Fruit fly (Drosophila melanogaster) whole organism, embryonic: ENCODE measurements around the gene tipE.

ENCODE experiments used
- Abd-B ChIP-seq: fragments of 200-800 bp; sonication (Bioruptor generic); optimal IDR thresholded peaks from 2 replicates; lab custom pipeline; 2018; ENCODE audit warnings: missing biosample characterization, mild to moderate bottlenecking, missing genetic modification characterization, moderate library complexity
- Atf-2 ChIP-seq: fragments of 200-800 bp; sonication (Bioruptor generic); optimal IDR thresholded peaks from 2 replicates; lab custom pipeline; 2016; ENCODE audit warnings: missing biosample characterization, missing genetic modification characterization
- Atf6 ChIP-seq: fragments of 200-800 bp; sonication (Bioruptor generic); IDR thresholded peaks from 2 replicates; pipeline ENCODE4 v1.3.6; 2022; ENCODE audit warnings: missing biosample characterization, missing genetic modification characterization
- CG10321 ChIP-seq: fragments of 200-800 bp; sonication (Bioruptor generic); IDR thresholded peaks from 2 replicates; pipeline ENCODE4 v1.3.6; 2022; ENCODE audit warnings: missing biosample characterization, missing genetic modification characterization
- CG12391 ChIP-seq: fragments of 200-800 bp; sonication (Bioruptor generic); optimal IDR thresholded peaks from 3 replicates; lab custom pipeline; 2018; ENCODE audit warnings: missing biosample characterization, mild to moderate bottlenecking, missing genetic modification characterization, moderate library complexity
- CG13287 ChIP-seq: fragments of 200-800 bp; sonication (Bioruptor generic); IDR thresholded peaks from 2 replicates; pipeline ENCODE4 v1.3.6; 2022; ENCODE audit warnings: missing biosample characterization, missing genetic modification characterization; ENCODE audit not compliant: partially characterized antibody
- CG13894 ChIP-seq: fragments of 200-800 bp; sonication (Bioruptor generic); optimal IDR thresholded peaks from 3 replicates; lab custom pipeline; 2018; ENCODE audit warnings: missing biosample characterization, mild to moderate bottlenecking, missing genetic modification characterization, moderate library complexity
- CG14441 ChIP-seq: fragments of 200-800 bp; sonication (Bioruptor generic); IDR thresholded peaks from 2 replicates; pipeline ENCODE4 v1.3.6; 2022; ENCODE audit warnings: missing biosample characterization, missing genetic modification characterization
- CG1602 ChIP-seq: fragments of 200-800 bp; sonication (Bioruptor generic); optimal IDR thresholded peaks from 3 replicates; lab custom pipeline; 2016; ENCODE audit warnings: missing biosample characterization, missing genetic modification characterization
- CG17361 ChIP-seq: fragments of 200-800 bp; sonication (Bioruptor generic); IDR thresholded peaks from 3 replicates; pipeline ENCODE4 v1.3.6; 2022; ENCODE audit warnings: missing biosample characterization, missing genetic modification characterization
- CG17385 ChIP-seq: fragments of 200-800 bp; sonication (Bioruptor generic); optimal IDR thresholded peaks from 3 replicates; lab custom pipeline; 2018; ENCODE audit warnings: missing biosample characterization, mild to moderate bottlenecking, missing genetic modification characterization
- CG18764 ChIP-seq: fragments of 200-800 bp; sonication (Bioruptor generic); optimal IDR thresholded peaks from 3 replicates; lab custom pipeline; 2016; ENCODE audit warnings: missing biosample characterization, missing genetic modification characterization
- CG2120 ChIP-seq: fragments of 200-800 bp; sonication (Bioruptor generic); optimal IDR thresholded peaks from 3 replicates; lab custom pipeline; 2016; ENCODE audit warnings: missing biosample characterization, missing genetic modification characterization
- CG2712 ChIP-seq: fragments of 200-800 bp; optimal IDR thresholded peaks from 3 replicates; lab custom pipeline; 2019; ENCODE audit warnings: missing biosample characterization, mild to moderate bottlenecking, missing genetic modification characterization, moderate library complexity
- CG2889 ChIP-seq: fragments of 200-800 bp; sonication (Bioruptor generic); IDR thresholded peaks from 3 replicates; pipeline ENCODE4 v1.3.6; 2022; ENCODE audit warnings: missing biosample characterization, missing genetic modification characterization
- CG30403 ChIP-seq: fragments of 200-800 bp; sonication (Bioruptor generic); optimal IDR thresholded peaks from 3 replicates; lab custom pipeline; 2016; ENCODE audit warnings: missing biosample characterization, missing genetic modification characterization
- CG33557 ChIP-seq: fragments of 200-800 bp; sonication (Bioruptor generic); optimal IDR thresholded peaks from 2 replicates; lab custom pipeline; 2019; ENCODE audit warnings: missing biosample characterization, mild to moderate bottlenecking, missing genetic modification characterization, moderate library complexity
- CG43689 ChIP-seq: fragments of 200-800 bp; sonication (Bioruptor generic); IDR thresholded peaks from 2 replicates; pipeline ENCODE4 v1.3.6; 2022; ENCODE audit warnings: missing biosample characterization, missing genetic modification characterization
- CG6254 ChIP-seq: fragments of 200-800 bp; sonication (Bioruptor generic); optimal IDR thresholded peaks from 3 replicates; lab custom pipeline; 2017; ENCODE audit warnings: mild to moderate bottlenecking, missing biosample characterization, missing genetic modification reagents, missing genetic modification characterization
- CG6689 ChIP-seq: fragments of 200-800 bp; sonication (Bioruptor generic); IDR thresholded peaks from 2 replicates; pipeline ENCODE4 v1.3.6; 2022; ENCODE audit warnings: missing biosample characterization, missing genetic modification characterization
- CG6765 ChIP-seq: fragments of 200-800 bp; sonication (Bioruptor generic); optimal IDR thresholded peaks from 3 replicates; lab custom pipeline; 2017; ENCODE audit warnings: missing biosample characterization, mild to moderate bottlenecking, missing genetic modification characterization
- CG7372 ChIP-seq: fragments of 200-800 bp; sonication (Bioruptor generic); IDR thresholded peaks from 2 replicates; pipeline ENCODE4 v1.3.6; 2022; ENCODE audit warnings: missing biosample characterization, missing genetic modification characterization
- Chrac-16 ChIP-seq: fragments of 200-800 bp; sonication (Bioruptor generic); optimal IDR thresholded peaks from 3 replicates; lab custom pipeline; 2016; ENCODE audit warnings: missing biosample characterization, missing genetic modification characterization
- CkIIα-i1 ChIP-seq: fragments of 200-800 bp; sonication (Bioruptor generic); IDR thresholded peaks from 2 replicates; pipeline ENCODE4 v1.3.6; 2022; ENCODE audit warnings: missing biosample characterization, missing genetic modification characterization
- D19A ChIP-seq: fragments of 200-800 bp; optimal IDR thresholded peaks from 3 replicates; lab custom pipeline; 2019; ENCODE audit warnings: missing biosample characterization, mild to moderate bottlenecking, missing genetic modification characterization, moderate library complexity
- Dbx ChIP-seq: fragments of 200-800 bp; sonication (Bioruptor generic); IDR thresholded peaks from 3 replicates; pipeline ENCODE4 v1.3.6; 2022; ENCODE audit warnings: missing biosample characterization, missing genetic modification characterization
- HLH54F ChIP-seq: fragments of 200-800 bp; sonication (Bioruptor generic); optimal IDR thresholded peaks from 3 replicates; lab custom pipeline; 2016; ENCODE audit warnings: missing biosample characterization, missing genetic modification characterization
- Hr3 ChIP-seq: fragments of 200-800 bp; sonication (Bioruptor generic); optimal IDR thresholded peaks from 3 replicates; lab custom pipeline; 2016; ENCODE audit warnings: missing biosample characterization, missing genetic modification characterization
- Lpt ChIP-seq: fragments of >200 bp; optimal IDR thresholded peaks from 2 replicates; lab custom pipeline; 2018; ENCODE audit warnings: missing biosample characterization, missing genetic modification characterization
- Opbp ChIP-seq: fragments of 200-800 bp; sonication (Bioruptor generic); IDR thresholded peaks from 3 replicates; pipeline ENCODE4 v1.3.6; 2022; ENCODE audit warnings: missing biosample characterization, missing genetic modification characterization; ENCODE audit not compliant: partially characterized antibody
- PHDP ChIP-seq: fragments of 200-800 bp; sonication (Bioruptor generic); optimal IDR thresholded peaks from 3 replicates; lab custom pipeline; 2018; ENCODE audit warnings: missing biosample characterization, mild to moderate bottlenecking, missing genetic modification characterization, moderate library complexity
- Rfx ChIP-seq: fragments of 200-800 bp; sonication (Bioruptor generic); IDR thresholded peaks from 2 replicates; pipeline ENCODE4 v1.3.6; 2022; ENCODE audit warnings: missing biosample characterization, missing genetic modification characterization
- Rx ChIP-seq: fragments of 200-800 bp; sonication (Bioruptor generic); IDR thresholded peaks from 2 replicates; pipeline ENCODE4 v1.3.6; 2022; ENCODE audit warnings: missing biosample characterization, missing genetic modification characterization
- aop ChIP-seq: fragments of 200-800 bp; sonication (Bioruptor generic); IDR thresholded peaks from 2 replicates; pipeline ENCODE4 v1.3.6; 2022; ENCODE audit warnings: missing biosample characterization, missing genetic modification characterization
- ase ChIP-seq: fragments of 200-800 bp; sonication (Bioruptor generic); IDR thresholded peaks from 3 replicates; pipeline ENCODE4 v1.3.6; 2022; ENCODE audit warnings: missing biosample characterization, missing genetic modification characterization
- caup ChIP-seq: fragments of 200-800 bp; sonication (Bioruptor generic); optimal IDR thresholded peaks from 3 replicates; lab custom pipeline; 2017; ENCODE audit warnings: missing biosample characterization, mild to moderate bottlenecking, missing genetic modification characterization, moderate library complexity; ENCODE audit not compliant: severe bottlenecking
- chinmo ChIP-seq: fragments of 200-800 bp; sonication (Bioruptor generic); IDR thresholded peaks from 4 replicates; pipeline ENCODE4 v1.3.6; 2022; ENCODE audit warnings: missing biosample characterization, missing genetic modification characterization; ENCODE audit not compliant: partially characterized antibody
- chn ChIP-seq: fragments of 200-800 bp; sonication (Bioruptor generic); optimal IDR thresholded peaks from 2 replicates; lab custom pipeline; 2016; ENCODE audit warnings: missing biosample characterization, missing genetic modification characterization
- corto ChIP-seq: fragments of 200-800 bp; sonication (Bioruptor generic); optimal IDR thresholded peaks from 2 replicates; lab custom pipeline; 2016; ENCODE audit warnings: missing biosample characterization, mild to moderate bottlenecking, missing genetic modification characterization, moderate library complexity
- dan ChIP-seq: fragments of 200-800 bp; sonication (Bioruptor generic); IDR thresholded peaks from 2 replicates; pipeline ENCODE4 v1.3.6; 2022; ENCODE audit warnings: missing biosample characterization, missing genetic modification characterization
- dmrt99B ChIP-seq: fragments of 200-800 bp; sonication (Bioruptor generic); optimal IDR thresholded peaks from 2 replicates; lab custom pipeline; 2018; ENCODE audit warnings: missing biosample characterization, mild to moderate bottlenecking, missing genetic modification characterization, moderate library complexity
- dysf ChIP-seq: fragments of 200-800 bp; sonication (Bioruptor generic); IDR thresholded peaks from 3 replicates; pipeline ENCODE4 v1.3.6; 2022; ENCODE audit warnings: missing biosample characterization, missing genetic modification characterization
- ems ChIP-seq: fragments of 200-800 bp; sonication (Bioruptor generic); optimal IDR thresholded peaks from 3 replicates; lab custom pipeline; 2016; ENCODE audit warnings: missing biosample characterization, missing genetic modification characterization
- ftz-f1 ChIP-seq: fragments of 200-800 bp; sonication (Bioruptor generic); optimal IDR thresholded peaks from 2 replicates; lab custom pipeline; 2016; ENCODE audit warnings: missing biosample characterization, missing genetic modification characterization
- grau ChIP-seq: fragments of 200-800 bp; optimal IDR thresholded peaks from 3 replicates; lab custom pipeline; 2019; ENCODE audit warnings: missing biosample characterization, mild to moderate bottlenecking, missing genetic modification characterization, moderate library complexity
- gt ChIP-seq: fragments of 200-800 bp; sonication (Bioruptor generic); IDR thresholded peaks from 2 replicates; pipeline ENCODE4 v1.3.6; 2022; ENCODE audit warnings: missing biosample characterization, missing genetic modification characterization
- jigr1 ChIP-seq: fragments of 200-800 bp; sonication (Bioruptor generic); IDR thresholded peaks from 3 replicates; pipeline ENCODE4 v1.3.6; 2022; ENCODE audit warnings: missing biosample characterization, missing genetic modification characterization
- p53 ChIP-seq: fragments of 200-800 bp; sonication (Bioruptor generic); optimal IDR thresholded peaks from 2 replicates; lab custom pipeline; 2016; ENCODE audit warnings: missing biosample characterization, missing genetic modification characterization
- prd ChIP-seq, 3 experiments: fragments of >200 bp in 2 of 3; fragments of 200-800 bp in 1 of 3; sonication (Bioruptor generic) in 1 of 3; optimal IDR thresholded peaks in 2 of 3; IDR thresholded peaks in 1 of 3; 2 replicates in 2 of 3; 3 replicates in 1 of 3; pipeline versions ENCODE4 v1.3.6 to Lab custom; 2017 to 2022; ENCODE audit warnings: missing biosample characterization in 1 of 3, missing genetic modification characterization in 1 of 3
- stc ChIP-seq: fragments of 200-800 bp; sonication (Bioruptor generic); IDR thresholded peaks from 2 replicates; pipeline ENCODE4 v1.3.6; 2022; ENCODE audit warnings: missing biosample characterization, missing genetic modification characterization
- zen ChIP-seq: fragments of 200-800 bp; sonication (Bioruptor generic); optimal IDR thresholded peaks from 3 replicates; lab custom pipeline; 2018; ENCODE audit warnings: missing biosample characterization, mild to moderate bottlenecking, missing genetic modification characterization, moderate library complexity

tipE gene

dm6 chr3L:4242428-4242827 lies 54.1 kb downstream of the tipE start, which contains the start of gene pav (continued):
- no peak for TF ChIP-seq CG18764
- TF ChIP-seq chn = no peak
- TF ChIP-seq dan (GFP tag; lab: Robert Waterston, UW) = no peak
- peak; percentile 46 for TF ChIP-seq ftz-f1 (GFP tag; lab: Kevin White, UChicago)
- no peak for TF ChIP-seq CG43689 (GFP tag; lab: Robert Waterston, UW)
- TF ChIP-seq corto (GFP tag; lab: Kevin White, UChicago) = no peak
- TF ChIP-seq Rfx (GFP tag; lab: Robert Waterston, UW) = peak; percentile 69
- TF ChIP-seq CG17361 (GFP tag; lab: Robert Waterston, UW) = no peak
- no peak for TF ChIP-seq Lpt (GFP tag; lab: Kevin White, UChicago)
- TF ChIP-seq aop (GFP tag; lab: Robert Waterston, UW) = no peak
- TF ChIP-seq CG2889 (GFP tag; lab: Robert Waterston, UW) = no peak
- no peak for TF ChIP-seq PHDP (tag; lab: Kevin White, UChicago)
- TF ChIP-seq dmrt99B (tag; lab: Kevin White, UChicago) = no peak
- no peak for TF ChIP-seq p53 (GFP tag; lab: Kevin White, UChicago)
- peak; percentile 4; the same call in 1 of the 2 replicates for TF ChIP-seq CG6689
- TF ChIP-seq CkIIα-i1 (GFP tag; lab: Robert Waterston, UW) = no peak
- TF ChIP-seq CG13894 (tag; lab: Kevin White, UChicago) = no peak
- peak; percentile 8; the same call in 1 of the 2 replicates for TF ChIP-seq Rx (GFP tag; lab: Robert Waterston, UW)
- TF ChIP-seq ase (GFP tag; lab: Robert Waterston, UW) = peak; percentile 38; the same call in 1 of the 3 replicates
- peak; percentile 14 for TF ChIP-seq Chrac-16 (GFP tag; lab: Kevin White, UChicago)
- TF ChIP-seq gt (GFP tag; lab: Robert Waterston, UW) = no peak
- no peak for TF ChIP-seq chinmo (GFP tag; lab: Robert Waterston, UW)
- peak; percentile 26; the same call in 1 of the 2 replicates for TF ChIP-seq Atf6 (GFP tag; lab: Robert Waterston, UW)
- TF ChIP-seq CG6254 (GFP tag; lab: Kevin White, UChicago) = no peak
- TF ChIP-seq Abd-B = peak; percentile 4
- peak; percentile 71 for TF ChIP-seq CG2712
- TF ChIP-seq Atf-2 (GFP tag; lab: Kevin White, UChicago) = no peak
- TF ChIP-seq D19A (tag; lab: Kevin White, UChicago) = peak; percentile 61
- TF ChIP-seq grau (tag; lab: Kevin White, UChicago) = peak; percentile 65
- TF ChIP-seq CG7372 (GFP tag; lab: Robert Waterston, UW) = peak; percentile 58
- TF ChIP-seq jigr1 (GFP tag; lab: Robert Waterston, UW) = no peak
- TF ChIP-seq Hr3 = peak; percentile 18
- TF ChIP-seq CG1602 = no peak
- TF ChIP-seq Dbx (GFP tag; lab: Robert Waterston, UW) = peak; percentile 35; the same call in 1 of the 3 replicates
- no peak for TF ChIP-seq CG6765 (GFP tag; lab: Kevin White, UChicago)
- TF ChIP-seq CG12391 (tag; lab: Kevin White, UChicago) = peak; percentile 73
- TF ChIP-seq CG30403 (GFP tag; lab: Kevin White, UChicago) = peak; percentile 54
- TF ChIP-seq stc (GFP tag; lab: Robert Waterston, UW) = peak; percentile 72
- no peak; the same call in 1 of the 2 replicates for TF ChIP-seq CG13287 (GFP tag; lab: Robert Waterston, UW)
- peak; percentile 70; the same call in 2 of the 3 replicates for TF ChIP-seq dysf (GFP tag; lab: Robert Waterston, UW)
- TF ChIP-seq zen (tag; lab: Kevin White, UChicago) = peak; percentile 48
- 0 out of 3 replicates have a peak, but pooled peaks have one; percentile 6 for TF ChIP-seq Opbp (GFP tag; lab: Robert Waterston, UW)
- no peak for TF ChIP-seq CG17385
- TF ChIP-seq CG33557 (GFP tag; lab: Kevin White, UChicago) = no peak
- TF ChIP-seq CG10321 (GFP tag; lab: Robert Waterston, UW) = no peak
- TF ChIP-seq HLH54F (GFP tag; lab: Kevin White, UChicago) = no peak
- peak; percentile 41 for TF ChIP-seq CG2120
- no peak for TF ChIP-seq caup (GFP tag; lab: Kevin White, UChicago)
- no peak for TF ChIP-seq prd (optimal IDR thresholded peaks at IDR 0.05; lab: Kevin White, UChicago)
- TF ChIP-seq prd (GFP tag; IDR thresholded peaks at IDR 0.05; lab: Robert Waterston, UW) = peak; percentile 67
- peak; percentile 55 for TF ChIP-seq CG14441 (GFP tag; lab: Robert Waterston, UW)
- TF ChIP-seq ems (GFP tag; lab: Kevin White, UChicago) = no peak
